Worm (Caenorhabditis elegans): ENCODE data around the gene F29A7.6.

DNA sequence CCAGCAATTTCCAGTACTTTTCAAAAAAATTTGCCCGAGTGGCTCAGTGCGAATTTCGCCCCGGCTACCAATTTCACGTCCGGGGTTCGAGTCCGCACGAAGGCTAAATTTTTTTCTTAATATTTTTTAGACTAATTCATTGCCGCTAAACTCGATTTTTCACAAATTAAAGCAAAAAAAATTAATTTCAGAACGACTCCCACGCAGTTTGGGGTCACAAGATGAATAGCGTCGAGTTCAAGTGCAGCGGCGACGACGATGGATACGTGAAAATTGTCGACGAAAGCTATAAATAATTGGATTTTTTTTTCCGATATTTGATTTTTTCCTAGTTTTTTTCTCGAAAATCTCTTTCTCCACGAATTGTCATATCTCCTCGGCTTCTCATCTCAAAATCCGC lies 1.1 kb downstream of the F29A7.6 start:
- TF ChIP-seq mep-1 (tag; optimal IDR thresholded peaks at IDR 0.05) (no peak), efl-1 (optimal IDR thresholded peaks at IDR 0.05) (no peak), efl-1 (GFP tag; optimal IDR thresholded peaks at IDR 0.05 in 1 of 2) (no peak), nhr-237 (tag; optimal IDR thresholded peaks at IDR 0.05) (no peak), sox-4 (tag; optimal IDR thresholded peaks at IDR 0.05) (no peak), lin-15B (tag; optimal IDR thresholded peaks at IDR 0.05) (no peak), grh-1 (GFP tag; IDR thresholded peaks at IDR 0.05) (no peak)
